Worm (Caenorhabditis elegans) whole organism, L4 larva: ENCODE data around the gene cku-80.

Experiments used
- F10B5.3 ChIP-seq: sonication (generic microtip); optimal IDR thresholded peaks from 2 replicates; lab custom pipeline; 2016; ENCODE audit warnings: mild to moderate bottlenecking, missing genetic modification characterization, missing compliant biosample characterization
- ces-1 ChIP-seq: fragments of 150-350 bp; sonication (generic microtip); optimal IDR thresholded peaks from 4 replicates; lab custom pipeline; 2014; ENCODE audit warnings: missing biosample characterization, missing genetic modification reagents, missing genetic modification characterization
- daf-8 ChIP-seq: fragments of 200-800 bp; sonication (Bioruptor generic); IDR thresholded peaks from 2 replicates; pipeline ENCODE4 v1.3.6; 2022; ENCODE audit warnings: missing genetic modification characterization, missing compliant biosample characterization
- dmd-6 ChIP-seq: fragments of 200-800 bp; sonication (Bioruptor generic); IDR thresholded peaks from 2 replicates; pipeline ENCODE4 v1.3.6; 2022; ENCODE audit warnings: missing genetic modification reagents, missing genetic modification characterization, missing compliant biosample characterization
- lin-15B ChIP-seq: fragments of 150-350 bp; sonication (generic microtip); optimal IDR thresholded peaks from 3 replicates; lab custom pipeline; 2014; ENCODE audit warnings: missing biosample characterization, missing genetic modification characterization
- nhr-25 ChIP-seq: sonication (generic microtip); optimal IDR thresholded peaks from 2 replicates; lab custom pipeline; 2017; ENCODE audit warnings: missing genetic modification characterization, mild to moderate bottlenecking, missing compliant biosample characterization, antibody characterized with exemption, moderate library complexity, borderline replicate concordance; ENCODE audit not compliant: insufficient read depth
- nhr-76 ChIP-seq: fragments of 150-350 bp; optimal IDR thresholded peaks from 2 replicates; lab custom pipeline; 2014; ENCODE audit warnings: missing biosample characterization, missing genetic modification characterization
- pha-4 ChIP-seq, 2 experiments: fragments of 150-350 bp in 1 of 2; fragments of 200-800 bp in 1 of 2; sonication (Bioruptor generic) in 1 of 2; IDR thresholded peaks in 1 of 2; optimal IDR thresholded peaks in 1 of 2; 2 replicates each; pipeline versions ENCODE4 v1.3.6 to Lab custom; 2014 to 2022; ENCODE audit warnings: missing genetic modification characterization in 2 of 2, missing genetic modification reagents in 2 of 2, missing biosample characterization in 1 of 2, missing compliant biosample characterization in 1 of 2

DNA sequence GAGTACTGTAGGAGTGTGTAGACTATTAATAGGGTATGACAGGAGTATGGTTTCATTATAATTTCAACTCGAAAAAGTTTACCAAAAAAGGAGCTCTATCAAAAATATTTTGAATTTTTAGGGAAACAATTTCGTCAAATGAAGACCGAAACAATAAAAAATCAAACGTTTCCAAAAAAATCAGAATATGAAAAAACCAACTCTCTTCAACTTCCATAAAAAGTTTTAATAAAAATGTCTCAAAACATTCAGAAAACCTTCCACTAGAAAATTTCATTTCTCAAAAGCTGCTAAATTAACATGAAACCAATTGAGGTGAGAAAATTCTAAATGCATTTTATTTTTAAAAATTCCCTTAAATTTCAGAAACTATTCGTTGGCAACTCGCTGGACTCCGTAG lies 49.1 kb upstream of the cku-80 start, which contains the start of gene ckb-3:
- no peak for TF ChIP-seq ces-1 (GFP tag; lab: Kevin White, UChicago)
- TF ChIP-seq daf-8 (GFP tag; lab: Robert Waterston, UW), result no peak
- no peak for TF ChIP-seq lin-15B (tag; lab: Kevin White, UChicago)
- no peak for TF ChIP-seq dmd-6 (GFP tag; lab: Robert Waterston, UW)
- TF ChIP-seq nhr-76, result no peak
- TF ChIP-seq pha-4 (GFP tag; IDR thresholded peaks at IDR 0.05; lab: Robert Waterston, UW), result no peak
- no peak for TF ChIP-seq pha-4 (tag; optimal IDR thresholded peaks at IDR 0.05; lab: Kevin White, UChicago)
- TF ChIP-seq F10B5.3 (tag; lab: Kevin White, UChicago), result no peak
- no peak for TF ChIP-seq nhr-25
